Worm (Caenorhabditis elegans) whole organism, midembryonic: ENCODE measurements around the gene M110.10.

ENCODE experiments used
- T22C8.4 ChIP-seq: fragments of 200-800 bp; sonication (Bioruptor generic); IDR thresholded peaks from 2 replicates; pipeline ENCODE4 v1.3.6; 2022; ENCODE audit warnings: missing genetic modification characterization, missing compliant biosample characterization
- flt-1 ChIP-seq: fragments of 200-800 bp; sonication (Bioruptor generic); IDR thresholded peaks from 2 replicates; pipeline ENCODE4 v1.3.6; 2022; ENCODE audit warnings: missing genetic modification characterization, missing compliant biosample characterization
- klf-2 ChIP-seq: fragments of 200-800 bp; sonication (Bioruptor generic); conservative IDR thresholded peaks from 2 replicates; pipeline ENCODE4 v1.3.6; 2022; ENCODE audit warnings: missing genetic modification reagents, missing genetic modification characterization, missing compliant biosample characterization
- med-1 ChIP-seq: sonication (generic microtip); optimal IDR thresholded peaks from 2 replicates; lab custom pipeline; 2017; ENCODE audit warnings: missing genetic modification characterization, mild to moderate bottlenecking, missing compliant biosample characterization, antibody characterized with exemption, missing genetic modification reagents; ENCODE audit not compliant: insufficient read depth
- tab-1 ChIP-seq: fragments of 200-800 bp; sonication (Bioruptor generic); IDR thresholded peaks from 2 replicates; pipeline ENCODE4 v1.3.6; 2022; ENCODE audit warnings: missing genetic modification characterization, missing compliant biosample characterization
- ztf-23 ChIP-seq: fragments of 200-800 bp; sonication (Bioruptor generic); IDR thresholded peaks from 2 replicates; pipeline ENCODE4 v1.3.6; 2022; ENCODE audit warnings: missing genetic modification reagents, missing genetic modification characterization, missing compliant biosample characterization
- ztf-29 ChIP-seq: fragments of 200-800 bp; sonication (Bioruptor generic); IDR thresholded peaks from 2 replicates; pipeline ENCODE4 v1.3.6; 2022; ENCODE audit warnings: missing genetic modification reagents, missing genetic modification characterization, missing compliant biosample characterization

ce11 chrII:8232489-8232888, 18.2 kb upstream of the M110.10 start, which contains the start of gene M110.7:
- no peak for TF ChIP-seq ztf-29 (GFP tag; lab: Robert Waterston, UW)
- no peak for TF ChIP-seq flt-1
- TF ChIP-seq klf-2 (GFP tag; lab: Robert Waterston, UW) = no peak
- no peak for TF ChIP-seq T22C8.4 (GFP tag; lab: Robert Waterston, UW)
- TF ChIP-seq ztf-23 (GFP tag; lab: Robert Waterston, UW) = no peak
- no peak for TF ChIP-seq tab-1
- no peak for TF ChIP-seq med-1 (GFP tag; lab: Kevin White, UChicago)
